Fruit fly (Drosophila melanogaster): ENCODE data around the gene mei-217.

The mei-217 gene

dm6 chrX:17123545-17124203 is 19.1 kb downstream of the mei-217 start (continued):
- TF ChIP-seq CG12659 (GFP tag; optimal IDR thresholded peaks at IDR 0.05) (peak; percentile 75), CG10431 (GFP tag; optimal IDR thresholded peaks at IDR 0.05) (no peak), CG34224 (GFP tag; IDR thresholded peaks at IDR 0.05; ENCODE audit: partially characterized antibody) (no peak), Camta (GFP tag; optimal IDR thresholded peaks at IDR 0.05) (no peak), CG11247 (GFP tag; IDR thresholded peaks at IDR 0.05) (peak; percentile 66; the same call in 1 of the 2 replicates), Med (GFP tag) (peak; percentile 88), wdn (GFP tag; IDR thresholded peaks at IDR 0.05) (peak; percentile 56), CG18262 (tag; optimal IDR thresholded peaks at IDR 0.05) (peak; percentile 77), Dref (GFP tag; IDR thresholded peaks at IDR 0.05) (no peak), CG8089 (GFP tag; optimal IDR thresholded peaks at IDR 0.05) (no peak), oc (tag; optimal IDR thresholded peaks at IDR 0.05) (peak; percentile 83), kni (GFP tag; optimal IDR thresholded peaks at IDR 0.05) (no peak), BtbVII (GFP tag; optimal IDR thresholded peaks at IDR 0.05) (peak; percentile 64), Hmr (GFP tag; optimal IDR thresholded peaks at IDR 0.05) (peak; percentile 78), unpg (GFP tag; optimal IDR thresholded peaks at IDR 0.05) (peak; percentile 84), CG1233 (GFP tag; optimal IDR thresholded peaks at IDR 0.05) (peak; percentile 44), CG10267 (tag; optimal IDR thresholded peaks at IDR 0.05) (peak; percentile 55), CG6765 (GFP tag; optimal IDR thresholded peaks at IDR 0.05) (peak; percentile 22), pnt (GFP tag; optimal IDR thresholded peaks at IDR 0.05) (no peak), CG9609 (GFP tag; optimal IDR thresholded peaks at IDR 0.05) (peak; percentile 43), CG30020 (tag; optimal IDR thresholded peaks at IDR 0.05) (no peak), Fer2 (tag; optimal IDR thresholded peaks at IDR 0.05) (peak; percentile 34), cad (GFP tag; optimal IDR thresholded peaks at IDR 0.05) (no peak), CG1647 (GFP tag; optimal IDR thresholded peaks at IDR 0.05) (peak; percentile 51), CG4424 (GFP tag; optimal IDR thresholded peaks at IDR 0.05) (peak; percentile 72), Dek (tag; optimal IDR thresholded peaks at IDR 0.05) (peak; percentile 74), Deaf1 (tag; optimal IDR thresholded peaks at IDR 0.05) (peak; percentile 35), CG11398 (GFP tag; optimal IDR thresholded peaks at IDR 0.05) (peak; percentile 7), Dip3 (GFP tag; optimal IDR thresholded peaks at IDR 0.05) (peak; percentile 20), ttk (GFP tag; IDR thresholded peaks at IDR 0.05) (peak; percentile 57), Sox100B (GFP tag; optimal IDR thresholded peaks at IDR 0.05) (peak; percentile 68), CHES-1-like (GFP tag; optimal IDR thresholded peaks at IDR 0.05) (no peak), sug (tag; optimal IDR thresholded peaks at IDR 0.05) (peak; percentile 22), gt (GFP tag; IDR thresholded peaks at IDR 0.05) (no peak), Rfx (GFP tag; IDR thresholded peaks at IDR 0.05) (peak; percentile 85), her (GFP tag; optimal IDR thresholded peaks at IDR 0.05) (no peak), CG14710 (tag; optimal IDR thresholded peaks at IDR 0.05) (peak; percentile 36), Hr78 (GFP tag; optimal IDR thresholded peaks at IDR 0.05) (peak in 1 of 2 experiments; percentile 36), CG10979 (tag; optimal IDR thresholded peaks at IDR 0.05) (peak; percentile 72), NfI (GFP tag; optimal IDR thresholded peaks at IDR 0.05) (peak; percentile 61), ssp (GFP tag; IDR thresholded peaks at IDR 0.05) (0 out of 2 replicates have a peak, but pooled peaks have one; percentile 38), CG9876 (GFP tag; optimal IDR thresholded peaks at IDR 0.05) (no peak), Bteb2 (GFP tag; optimal IDR thresholded peaks at IDR 0.05) (peak; percentile 63), B-H1 (GFP tag; IDR thresholded peaks at IDR 0.05) (peak; percentile 50), nerfin-2 (GFP tag; IDR thresholded peaks at IDR 0.05; ENCODE audit: partially characterized antibody) (no peak), Sox102F (GFP tag; optimal IDR thresholded peaks at IDR 0.05) (peak; percentile 85), CG18764 (GFP tag; optimal IDR thresholded peaks at IDR 0.05) (peak; percentile 17), gcm2 (GFP tag; optimal IDR thresholded peaks at IDR 0.05) (peak; percentile 21), CG3407 (GFP tag; optimal IDR thresholded peaks at IDR 0.05) (no peak)
